Fruit fly (Drosophila melanogaster) whole organism, prepupa: ENCODE results near the gene CG45486.

Experiments used
- CG10631 ChIP-seq: fragments of 200-800 bp; sonication (Bioruptor generic); optimal IDR thresholded peaks from 2 replicates; lab custom pipeline; 2016; ENCODE audit warnings: missing biosample characterization, missing genetic modification characterization
- CG11762 ChIP-seq: fragments of 200-800 bp; sonication (Bioruptor generic); optimal IDR thresholded peaks from 3 replicates; lab custom pipeline; 2016; ENCODE audit warnings: missing biosample characterization, missing genetic modification characterization; ENCODE audit not compliant: insufficient read depth
- CG15336 ChIP-seq: fragments of 200-800 bp; sonication (Bioruptor generic); IDR thresholded peaks from 2 replicates; pipeline ENCODE4 v1.3.6; 2022; ENCODE audit warnings: missing biosample characterization, missing genetic modification characterization
- CG16779 ChIP-seq: fragments of 200-800 bp; sonication (Bioruptor generic); optimal IDR thresholded peaks from 3 replicates; lab custom pipeline; 2017; ENCODE audit warnings: missing biosample characterization, mild to moderate bottlenecking, missing genetic modification characterization
- CG3032 ChIP-seq: fragments of 200-800 bp; optimal IDR thresholded peaks from 2 replicates; lab custom pipeline; 2019; ENCODE audit warnings: missing biosample characterization, mild to moderate bottlenecking, missing genetic modification characterization, moderate library complexity
- CG32006 ChIP-seq: fragments of 200-800 bp; sonication (Bioruptor generic); optimal IDR thresholded peaks from 3 replicates; lab custom pipeline; 2017; ENCODE audit warnings: missing biosample characterization, mild to moderate bottlenecking, missing genetic modification characterization
- CG3919 ChIP-seq: fragments of 200-800 bp; sonication (Bioruptor generic); optimal IDR thresholded peaks from 3 replicates; lab custom pipeline; 2016; ENCODE audit warnings: missing biosample characterization, missing genetic modification characterization
- CG6163 ChIP-seq: fragments of 200-800 bp; sonication (Bioruptor generic); IDR thresholded peaks from 3 replicates; pipeline ENCODE4 v1.3.6; 2022; ENCODE audit warnings: missing biosample characterization, missing genetic modification characterization
- CG6792 ChIP-seq: fragments of 200-800 bp; sonication (Bioruptor generic); optimal IDR thresholded peaks from 3 replicates; lab custom pipeline; 2016; ENCODE audit warnings: missing biosample characterization, missing genetic modification characterization
- CG8119 ChIP-seq: fragments of 200-800 bp; sonication (Bioruptor generic); IDR thresholded peaks from 3 replicates; pipeline ENCODE4 v1.3.6; 2022; ENCODE audit warnings: missing biosample characterization, missing genetic modification characterization
- Hr39 ChIP-seq: fragments of 200-800 bp; sonication (Bioruptor generic); optimal IDR thresholded peaks from 2 replicates; lab custom pipeline; 2016; ENCODE audit warnings: missing biosample characterization, missing genetic modification characterization
- Met ChIP-seq: fragments of 200-800 bp; sonication (Bioruptor generic); optimal IDR thresholded peaks from 3 replicates; lab custom pipeline; 2016; ENCODE audit warnings: missing biosample characterization, missing genetic modification characterization
- Smox ChIP-seq: fragments of 200-800 bp; sonication (Bioruptor generic); optimal IDR thresholded peaks from 3 replicates; lab custom pipeline; 2016; ENCODE audit warnings: missing biosample characterization, missing genetic modification characterization
- Sox14 ChIP-seq: fragments of 200-800 bp; sonication (Bioruptor generic); optimal IDR thresholded peaks from 3 replicates; lab custom pipeline; 2016; ENCODE audit warnings: missing biosample characterization, missing genetic modification characterization
- Sox15 ChIP-seq: fragments of 200-800 bp; sonication (Bioruptor generic); optimal IDR thresholded peaks from 3 replicates; lab custom pipeline; 2016; ENCODE audit warnings: missing biosample characterization, missing genetic modification characterization
- esn ChIP-seq: fragments of 200-800 bp; sonication (Bioruptor generic); optimal IDR thresholded peaks from 2 replicates; lab custom pipeline; 2016; ENCODE audit warnings: missing biosample characterization, mild to moderate bottlenecking, missing genetic modification characterization, moderate library complexity
- lz ChIP-seq: fragments of 200-800 bp; sonication (Bioruptor generic); optimal IDR thresholded peaks from 3 replicates; lab custom pipeline; 2016; ENCODE audit warnings: missing biosample characterization, missing genetic modification characterization
- net ChIP-seq: fragments of 200-800 bp; sonication (Bioruptor generic); optimal IDR thresholded peaks from 3 replicates; lab custom pipeline; 2016; ENCODE audit warnings: missing biosample characterization, missing genetic modification characterization
- topi ChIP-seq: fragments of 200-800 bp; sonication (Bioruptor generic); optimal IDR thresholded peaks from 3 replicates; lab custom pipeline; 2016; ENCODE audit warnings: missing biosample characterization, missing genetic modification characterization

The CG45486 gene

DNA sequence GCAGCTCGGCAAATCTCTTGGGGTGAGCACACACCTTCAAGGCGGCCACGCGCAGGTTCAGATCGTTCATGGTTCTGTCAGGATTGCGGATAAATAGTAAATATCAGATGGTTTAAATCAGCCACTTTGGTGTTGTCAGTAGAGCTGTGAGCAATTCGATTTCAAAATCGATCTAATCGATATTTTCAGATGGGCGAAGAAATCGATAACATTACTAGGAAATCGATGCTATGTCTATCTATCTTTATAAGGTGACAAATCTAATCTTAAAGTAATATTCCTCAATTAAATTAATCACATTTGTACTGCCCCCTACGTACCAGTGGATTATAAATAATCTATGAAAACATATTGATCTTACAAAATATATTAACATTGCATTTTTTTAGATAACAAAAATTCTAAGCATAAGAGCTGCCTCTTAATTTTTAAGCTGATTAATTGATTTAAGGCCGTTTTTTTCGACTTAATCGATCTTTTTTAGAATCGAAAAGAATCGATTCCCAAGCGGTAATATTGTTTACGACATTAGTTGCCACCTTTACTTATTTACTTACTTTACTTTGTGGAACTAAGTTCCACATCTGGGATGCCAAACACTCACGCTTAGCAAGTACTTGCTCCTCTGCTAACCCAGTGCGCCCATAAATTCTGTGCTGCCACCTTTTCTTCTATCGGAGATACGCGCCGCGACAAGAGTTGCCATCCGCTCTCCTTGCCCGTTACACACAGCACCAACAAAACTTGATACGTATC, 44.4 kb downstream of the CG45486 start, which contains the start of gene THADA:
TSS of gene THADA (minus strand) at position 136 of the 756 bp plus-strand sequence.
- TF ChIP-seq CG8119 (GFP tag; lab: Robert Waterston, UW) (0 out of 3 replicates have a peak, but pooled peaks have one; percentile 46), Sox14 (GFP tag; lab: Kevin White, UChicago) (no peak), CG32006 (no peak), CG15336 (GFP tag; lab: Robert Waterston, UW) (peak; percentile 58; the same call in 1 of the 2 replicates), Hr39 (peak; percentile 18), topi (GFP tag; lab: Kevin White, UChicago) (no peak), Smox (GFP tag; lab: Kevin White, UChicago) (peak; percentile 32), lz (GFP tag; lab: Kevin White, UChicago) (peak; percentile 19), CG16779 (tag; lab: Kevin White, UChicago) (no peak), esn (peak; percentile 15)

DNA sequence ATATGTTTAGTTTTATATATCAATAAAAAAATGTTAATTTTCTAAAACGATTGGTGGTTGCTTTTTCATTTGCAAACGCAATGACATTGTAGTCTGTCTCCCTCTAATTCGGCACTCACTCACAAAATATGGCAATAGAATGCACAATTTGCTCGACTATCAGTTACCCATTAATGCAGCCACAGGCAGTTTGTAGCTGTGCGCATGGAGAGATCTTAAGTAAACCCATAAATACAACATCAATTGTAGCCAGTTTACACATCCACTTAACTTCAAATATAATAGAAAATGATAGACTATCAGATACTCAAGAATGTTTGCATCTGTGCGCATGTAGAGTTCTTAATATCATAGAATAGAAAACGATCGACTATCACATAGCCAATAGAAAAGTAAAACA, 50.6 kb downstream of the CG45486 start:
- TF ChIP-seq CG10631 (no peak), CG6792 (GFP tag; lab: Kevin White, UChicago) (no peak), CG3032 (tag; lab: Kevin White, UChicago) (no peak), Smox (GFP tag; lab: Kevin White, UChicago) (no peak), CG32006 (no peak), CG3919 (no peak), Sox15 (GFP tag; lab: Kevin White, UChicago) (no peak), CG11762 (GFP tag; lab: Kevin White, UChicago) (no peak), net (GFP tag; lab: Kevin White, UChicago) (no peak), Met (GFP tag; lab: Kevin White, UChicago) (no peak), CG6163 (no peak)
